Worm (Caenorhabditis elegans) whole organism, midembryonic: Measurements from ENCODE around the gene ins-8.

Experiments used
- T22C8.4 ChIP-seq: fragments of 200-800 bp; sonication (Bioruptor generic); IDR thresholded peaks from 2 replicates; pipeline ENCODE4 v1.3.6; 2022; ENCODE audit warnings: missing genetic modification characterization, missing compliant biosample characterization
- cog-1 ChIP-seq: sonication (generic microtip); optimal IDR thresholded peaks from 2 replicates; lab custom pipeline; 2016; ENCODE audit warnings: missing genetic modification characterization, missing compliant biosample characterization
- flt-1 ChIP-seq: fragments of 200-800 bp; sonication (Bioruptor generic); IDR thresholded peaks from 2 replicates; pipeline ENCODE4 v1.3.6; 2022; ENCODE audit warnings: missing genetic modification characterization, missing compliant biosample characterization
- klf-2 ChIP-seq: fragments of 200-800 bp; sonication (Bioruptor generic); conservative IDR thresholded peaks from 2 replicates; pipeline ENCODE4 v1.3.6; 2022; ENCODE audit warnings: missing genetic modification reagents, missing genetic modification characterization, missing compliant biosample characterization
- med-1 ChIP-seq: sonication (generic microtip); optimal IDR thresholded peaks from 2 replicates; lab custom pipeline; 2017; ENCODE audit warnings: missing genetic modification characterization, mild to moderate bottlenecking, missing compliant biosample characterization, antibody characterized with exemption, missing genetic modification reagents; ENCODE audit not compliant: insufficient read depth
- ref-1 ChIP-seq: fragments of 200-800 bp; sonication (Bioruptor generic); conservative IDR thresholded peaks from 2 replicates; pipeline ENCODE4 v1.3.6; 2022; ENCODE audit warnings: missing genetic modification reagents, missing genetic modification characterization, missing compliant biosample characterization
- tab-1 ChIP-seq: fragments of 200-800 bp; sonication (Bioruptor generic); IDR thresholded peaks from 2 replicates; pipeline ENCODE4 v1.3.6; 2022; ENCODE audit warnings: missing genetic modification characterization, missing compliant biosample characterization
- ztf-23 ChIP-seq: fragments of 200-800 bp; sonication (Bioruptor generic); IDR thresholded peaks from 2 replicates; pipeline ENCODE4 v1.3.6; 2022; ENCODE audit warnings: missing genetic modification reagents, missing genetic modification characterization, missing compliant biosample characterization
- ztf-29 ChIP-seq: fragments of 200-800 bp; sonication (Bioruptor generic); IDR thresholded peaks from 2 replicates; pipeline ENCODE4 v1.3.6; 2022; ENCODE audit warnings: missing genetic modification reagents, missing genetic modification characterization, missing compliant biosample characterization

The ins-8 gene

ce11 chrIV:9669969-9670368, 10.8 kb downstream of the ins-8 start:
- TF ChIP-seq tab-1 (GFP tag; lab: Robert Waterston, UW) (no peak), T22C8.4 (GFP tag; lab: Robert Waterston, UW) (no peak), med-1 (no peak), klf-2 (no peak), flt-1 (GFP tag; lab: Robert Waterston, UW) (no peak), ztf-23 (GFP tag; lab: Robert Waterston, UW) (no peak), ztf-29 (GFP tag; lab: Robert Waterston, UW) (no peak), ref-1 (no peak), cog-1 (tag; lab: Kevin White, UChicago) (no peak)

DNA sequence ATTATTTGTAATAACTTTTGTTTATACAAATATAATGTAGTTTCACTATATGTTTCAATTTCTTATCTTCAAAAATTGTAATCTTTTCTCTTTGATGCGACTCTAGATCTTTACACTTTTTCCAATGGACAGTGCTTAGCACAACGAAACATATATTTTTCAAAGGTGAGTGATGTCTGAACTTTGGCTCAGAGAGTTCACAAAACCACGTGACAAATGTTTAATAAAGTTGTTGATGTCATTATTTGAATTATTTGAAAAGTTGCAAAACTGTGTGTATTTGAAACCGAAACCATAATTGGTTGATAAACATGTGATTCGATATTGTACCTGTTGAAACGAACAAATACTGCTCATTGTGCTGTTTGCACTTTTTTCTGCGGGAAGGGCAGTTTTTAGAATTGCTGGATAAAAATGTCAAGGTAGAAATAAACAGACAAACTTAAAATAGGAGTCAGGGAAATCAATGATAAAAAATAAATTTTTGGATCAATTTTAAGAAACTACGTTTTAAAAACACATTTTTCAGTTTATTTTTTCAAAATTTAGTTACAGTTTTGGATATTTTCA, 12.6 kb downstream of the ins-8 start:
- TF ChIP-seq ztf-29 (GFP tag; lab: Robert Waterston, UW): no peak
- TF ChIP-seq klf-2: no peak
- TF ChIP-seq T22C8.4 (GFP tag; lab: Robert Waterston, UW): no peak
- no peak for TF ChIP-seq tab-1 (GFP tag; lab: Robert Waterston, UW)
- TF ChIP-seq med-1: no peak
- no peak for TF ChIP-seq ref-1
- no peak for TF ChIP-seq cog-1 (tag; lab: Kevin White, UChicago)
- TF ChIP-seq ztf-23 (GFP tag; lab: Robert Waterston, UW): no peak
- TF ChIP-seq flt-1 (GFP tag; lab: Robert Waterston, UW): no peak

DNA sequence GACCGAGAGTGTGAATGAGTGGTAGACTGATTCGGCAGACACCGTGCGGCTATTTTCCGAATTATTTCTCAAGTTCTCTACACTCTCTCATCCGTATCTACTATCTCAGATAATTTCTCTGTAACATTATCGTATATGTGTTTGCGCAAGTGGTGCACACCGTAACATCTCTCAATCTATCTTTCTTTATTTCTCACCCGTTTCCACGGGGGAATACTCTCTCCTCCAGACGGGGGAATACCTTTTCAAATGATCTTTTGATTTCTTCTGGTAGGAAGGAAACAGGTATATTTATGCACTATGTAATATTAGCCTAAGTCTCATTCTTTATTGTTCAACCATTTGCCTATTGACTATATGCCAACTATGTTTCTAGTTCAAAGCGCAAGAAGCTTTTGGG, 13.7 kb downstream of the ins-8 start:
- TF ChIP-seq klf-2 (no peak), cog-1 (tag; lab: Kevin White, UChicago) (peak; percentile 17), med-1 (no peak)

DNA sequence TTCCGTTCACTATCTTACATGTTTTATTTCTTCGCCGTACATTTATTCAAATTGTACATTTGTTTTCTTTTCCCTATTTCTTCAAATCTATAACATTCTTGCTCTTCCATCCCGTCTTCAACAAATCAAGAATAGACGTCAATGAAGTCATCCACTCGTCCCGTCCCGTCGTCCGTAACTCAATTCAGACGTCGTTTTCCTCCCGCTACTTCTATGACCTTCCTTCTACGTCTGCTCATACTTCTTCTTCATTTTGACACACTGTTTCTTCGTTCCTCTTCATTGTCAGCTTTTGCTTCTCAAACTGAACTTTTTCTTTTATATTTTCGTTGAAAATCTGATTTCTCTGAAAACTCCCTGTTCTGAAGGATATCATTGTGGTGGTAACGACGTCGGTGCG, 20.7 kb downstream of the ins-8 start:
- TF ChIP-seq ref-1: no peak

DNA sequence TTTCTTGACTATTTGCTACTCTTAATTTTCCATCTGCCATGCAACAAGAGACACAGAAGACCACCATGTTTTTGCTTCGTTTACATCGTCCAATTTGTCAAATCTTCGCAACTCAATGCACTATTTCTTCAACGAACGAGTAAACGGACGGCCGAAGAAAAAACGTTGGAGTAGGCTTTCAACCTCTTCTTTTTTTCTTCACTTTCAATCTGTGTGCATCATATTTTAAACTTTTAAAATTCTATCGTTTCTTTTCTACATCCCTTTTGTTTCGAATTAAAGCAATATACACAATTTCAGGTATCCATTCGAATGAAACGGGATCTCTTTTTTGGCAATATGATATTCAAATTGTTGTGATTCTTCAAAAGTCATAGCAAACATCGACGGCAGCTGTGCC, 23.0 kb downstream of the ins-8 start, which contains the start of gene acc-1:
Gene acc-1 (plus strand): TSS at position 301 of the 400 bp plus-strand sequence.
- TF ChIP-seq klf-2: no peak
- TF ChIP-seq T22C8.4 (GFP tag; lab: Robert Waterston, UW): no peak
- no peak for TF ChIP-seq flt-1 (GFP tag; lab: Robert Waterston, UW)
- no peak for TF ChIP-seq cog-1 (tag; lab: Kevin White, UChicago)
- no peak for TF ChIP-seq ztf-29 (GFP tag; lab: Robert Waterston, UW)
- no peak for TF ChIP-seq ref-1
- no peak for TF ChIP-seq med-1

DNA sequence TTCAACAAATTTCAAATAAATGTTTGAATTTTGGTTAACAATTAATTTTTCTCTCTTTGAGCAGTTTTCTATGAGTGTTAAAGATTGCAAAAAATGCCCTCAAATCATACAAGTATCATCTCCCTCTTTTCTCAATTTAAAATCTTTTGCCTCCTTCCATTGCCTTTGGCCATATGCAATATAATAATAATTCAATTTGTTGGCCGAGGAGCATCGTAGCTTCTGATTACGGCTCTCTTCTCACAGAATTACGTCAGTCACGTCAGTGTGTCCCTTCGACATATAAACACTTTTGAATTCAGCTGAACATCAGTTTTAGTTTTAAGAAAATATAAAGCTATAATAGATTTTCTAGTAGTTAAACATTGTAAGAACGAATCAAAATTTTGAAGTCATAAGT, 25.2 kb downstream of the ins-8 start:
- TF ChIP-seq ztf-29 (GFP tag; lab: Robert Waterston, UW) (no peak), T22C8.4 (GFP tag; lab: Robert Waterston, UW) (no peak), ref-1 (no peak)

ce11 chrIV:9654017-9654416, 26.7 kb downstream of the ins-8 start, which contains the start of gene F58G6.7:
TSS of gene F58G6.7 (plus strand) at chrIV:9654317.
- TF ChIP-seq flt-1 (GFP tag; lab: Robert Waterston, UW) (no peak), ref-1 (no peak), ztf-29 (GFP tag; lab: Robert Waterston, UW) (no peak), klf-2 (no peak), T22C8.4 (GFP tag; lab: Robert Waterston, UW) (no peak)

- no peak for TF ChIP-seq ztf-23 (GFP tag; lab: Robert Waterston, UW)
- no peak for TF ChIP-seq cog-1 (tag; lab: Kevin White, UChicago)
- TF ChIP-seq T22C8.4 (GFP tag; lab: Robert Waterston, UW): no peak
- TF ChIP-seq tab-1 (GFP tag; lab: Robert Waterston, UW): no peak
- no peak for TF ChIP-seq klf-2
- TF ChIP-seq flt-1 (GFP tag; lab: Robert Waterston, UW): no peak
- no peak for TF ChIP-seq med-1
- no peak for TF ChIP-seq ref-1
- TF ChIP-seq ztf-29 (GFP tag; lab: Robert Waterston, UW): no peak
Observed at ce11 chrIV:9653184-9653583, 27.6 kb downstream of the ins-8 start, which contains the start of gene F58G6.3. TSS of gene F58G6.3 (plus strand) at chrIV:9653535.

ce11 chrIV:9651234-9651633, 29.5 kb downstream of the ins-8 start, which contains the start of gene chca-1:
TSS of gene chca-1 (plus strand) at chrIV:9651394.
- no peak for TF ChIP-seq T22C8.4 (GFP tag; lab: Robert Waterston, UW)
- no peak for TF ChIP-seq cog-1 (tag; lab: Kevin White, UChicago)
- TF ChIP-seq med-1: no peak
- no peak for TF ChIP-seq flt-1 (GFP tag; lab: Robert Waterston, UW)
- TF ChIP-seq ref-1: no peak

ce11 chrIV:9648682-9649081, 32.1 kb downstream of the ins-8 start, which contains the start of gene srm-3:
TSS of gene srm-3 (plus strand) at chrIV:9648982.
- no peak for TF ChIP-seq klf-2

ce11 chrIV:9647789-9648361, 32.9 kb downstream of the ins-8 start, which contains the start of gene amph-1:
TSS of gene amph-1 (minus strand) at chrIV:9647873.
- TF ChIP-seq ref-1 (no peak), cog-1 (tag; lab: Kevin White, UChicago) (no peak)

DNA sequence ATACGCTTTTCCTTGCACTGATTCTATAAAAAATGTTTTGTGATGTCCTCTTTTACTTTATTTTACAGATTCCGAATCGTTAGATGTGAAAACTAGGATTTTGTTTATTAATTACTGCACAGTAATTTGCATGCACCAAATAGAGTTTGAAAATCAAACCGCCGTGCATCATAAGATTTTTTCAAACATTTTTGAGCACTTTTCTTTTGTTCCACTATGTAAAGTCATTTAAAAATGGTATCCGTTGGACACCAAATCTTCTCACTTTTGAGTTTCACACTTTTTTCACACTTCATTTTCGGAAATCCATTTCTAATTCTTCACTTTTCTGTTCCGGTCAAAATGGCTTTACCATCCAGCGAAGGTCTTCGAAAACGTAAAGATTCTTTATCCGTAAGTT, 37.6 kb downstream of the ins-8 start, which contains the start of gene degl-2:
Gene degl-2 (plus strand): TSS at position 301 of the 400 bp plus-strand sequence.
- TF ChIP-seq flt-1 (GFP tag; lab: Robert Waterston, UW): no peak
- TF ChIP-seq med-1: no peak
